Fruit fly (Drosophila melanogaster) whole organism, embryonic: ENCODE data around the gene lwr.

Experiments
- Bgb ChIP-seq: fragments of 200-800 bp; sonication (Bioruptor generic); IDR thresholded peaks from 2 replicates; pipeline ENCODE4 v1.3.6; 2022; ENCODE audit warnings: missing biosample characterization, missing genetic modification characterization; ENCODE audit not compliant: partially characterized antibody
- CG10209 ChIP-seq: fragments of 200-800 bp; sonication (Bioruptor generic); optimal IDR thresholded peaks from 3 replicates; lab custom pipeline; 2017; ENCODE audit warnings: missing biosample characterization, mild to moderate bottlenecking, missing genetic modification characterization, missing genetic modification reagents
- CG11093 ChIP-seq: fragments of 200-800 bp; sonication (Bioruptor generic); IDR thresholded peaks from 3 replicates; pipeline ENCODE4 v1.3.6; 2022; ENCODE audit warnings: missing biosample characterization, missing genetic modification characterization
- CG12155 ChIP-seq: fragments of 200-800 bp; sonication (Bioruptor generic); optimal IDR thresholded peaks from 3 replicates; lab custom pipeline; 2016; ENCODE audit warnings: missing biosample characterization, missing genetic modification characterization
- CG13624 ChIP-seq: fragments of 200-800 bp; sonication (Bioruptor generic); optimal IDR thresholded peaks from 2 replicates; lab custom pipeline; 2016; ENCODE audit warnings: missing biosample characterization, missing genetic modification characterization
- CG13775 ChIP-seq: fragments of 200-800 bp; sonication (Bioruptor generic); optimal IDR thresholded peaks from 3 replicates; lab custom pipeline; 2017; ENCODE audit warnings: missing biosample characterization, mild to moderate bottlenecking, missing genetic modification characterization
- CG14860 ChIP-seq: fragments of 200-800 bp; sonication (Bioruptor generic); IDR thresholded peaks from 3 replicates; pipeline ENCODE4 v1.3.6; 2022; ENCODE audit warnings: missing biosample characterization, missing genetic modification characterization; ENCODE audit not compliant: partially characterized antibody
- CG16815 ChIP-seq: fragments of 200-800 bp; sonication (Bioruptor generic); optimal IDR thresholded peaks from 3 replicates; lab custom pipeline; 2017; ENCODE audit warnings: missing biosample characterization, mild to moderate bottlenecking, missing genetic modification characterization
- CG30020 ChIP-seq: fragments of 200-800 bp; optimal IDR thresholded peaks from 2 replicates; lab custom pipeline; 2019; ENCODE audit warnings: missing biosample characterization, mild to moderate bottlenecking, missing genetic modification characterization, moderate library complexity
- CG4328 ChIP-seq: fragments of 200-800 bp; sonication (Bioruptor generic); optimal IDR thresholded peaks from 3 replicates; lab custom pipeline; 2017; ENCODE audit warnings: missing biosample characterization, missing genetic modification reagents, missing genetic modification characterization
- CG4404 ChIP-seq: fragments of 200-800 bp; sonication (Bioruptor generic); IDR thresholded peaks from 2 replicates; pipeline ENCODE4 v1.3.6; 2022; ENCODE audit warnings: missing biosample characterization, missing genetic modification characterization
- CG4854 ChIP-seq: fragments of 200-800 bp; sonication (Bioruptor generic); optimal IDR thresholded peaks from 2 replicates; lab custom pipeline; 2016; ENCODE audit warnings: missing biosample characterization, missing genetic modification characterization, inconsistent platforms
- CG5953 ChIP-seq: fragments of 200-800 bp; sonication (Bioruptor generic); IDR thresholded peaks from 2 replicates; pipeline ENCODE4 v1.3.6; 2022; ENCODE audit warnings: missing biosample characterization, missing genetic modification characterization
- CG6654 ChIP-seq: fragments of 200-800 bp; sonication (Bioruptor generic); optimal IDR thresholded peaks from 2 replicates; lab custom pipeline; 2017; ENCODE audit warnings: missing biosample characterization, mild to moderate bottlenecking, missing genetic modification characterization
- CG6683 ChIP-seq: fragments of 200-800 bp; sonication (Bioruptor generic); optimal IDR thresholded peaks from 2 replicates; lab custom pipeline; 2017; ENCODE audit warnings: missing biosample characterization, mild to moderate bottlenecking, missing genetic modification characterization, missing genetic modification reagents
- CG7786 ChIP-seq: fragments of 200-800 bp; sonication (Bioruptor generic); optimal IDR thresholded peaks from 2 replicates; lab custom pipeline; 2016; ENCODE audit warnings: missing biosample characterization, missing genetic modification characterization
- CG7963 ChIP-seq: fragments of 200-800 bp; sonication (Bioruptor generic); IDR thresholded peaks from 3 replicates; pipeline ENCODE4 v1.3.6; 2022; ENCODE audit warnings: missing biosample characterization, missing genetic modification characterization; ENCODE audit not compliant: partially characterized antibody
- CG9727 ChIP-seq: fragments of 200-800 bp; sonication (Bioruptor generic); optimal IDR thresholded peaks from 3 replicates; lab custom pipeline; 2017; ENCODE audit warnings: missing biosample characterization, mild to moderate bottlenecking, missing genetic modification characterization
- Camta ChIP-seq: fragments of 200-800 bp; sonication (Bioruptor generic); optimal IDR thresholded peaks from 2 replicates; lab custom pipeline; 2016; ENCODE audit warnings: missing biosample characterization, missing genetic modification characterization
- Chrac-16 ChIP-seq: fragments of 200-800 bp; sonication (Bioruptor generic); optimal IDR thresholded peaks from 3 replicates; lab custom pipeline; 2016; ENCODE audit warnings: missing biosample characterization, missing genetic modification characterization
- E2f1 ChIP-seq: fragments of 200-800 bp; sonication (Bioruptor generic); IDR thresholded peaks from 2 replicates; pipeline ENCODE4 v1.3.6; 2022; ENCODE audit warnings: missing biosample characterization, missing genetic modification characterization
- E2f2 ChIP-seq: fragments of 200-800 bp; sonication (Bioruptor generic); IDR thresholded peaks from 2 replicates; pipeline ENCODE4 v1.3.6; 2022; ENCODE audit warnings: missing biosample characterization, missing genetic modification characterization
- H2.0 ChIP-seq: fragments of 200-800 bp; sonication (Bioruptor generic); IDR thresholded peaks from 2 replicates; pipeline ENCODE4 v1.3.6; 2022; ENCODE audit warnings: missing biosample characterization, missing genetic modification characterization
- Hand ChIP-seq: fragments of 200-800 bp; sonication (Bioruptor generic); optimal IDR thresholded peaks from 2 replicates; lab custom pipeline; 2017; ENCODE audit warnings: mild to moderate bottlenecking, missing biosample characterization, missing genetic modification reagents, missing genetic modification characterization
- Lim3 ChIP-seq: fragments of 200-800 bp; sonication (Bioruptor generic); IDR thresholded peaks from 2 replicates; pipeline ENCODE4 v1.3.6; 2022; ENCODE audit warnings: missing biosample characterization, missing genetic modification characterization
- Nf-YC ChIP-seq: fragments of 200-800 bp; optimal IDR thresholded peaks from 3 replicates; lab custom pipeline; 2019; ENCODE audit warnings: missing biosample characterization, mild to moderate bottlenecking, missing genetic modification characterization, moderate library complexity
- Oaz ChIP-seq: fragments of 200-800 bp; sonication (Bioruptor generic); IDR thresholded peaks from 2 replicates; pipeline ENCODE4 v1.3.6; 2022; ENCODE audit warnings: missing biosample characterization, missing genetic modification characterization
- Poxn ChIP-seq: fragments of 200-800 bp; sonication (Bioruptor generic); IDR thresholded peaks from 2 replicates; pipeline ENCODE4 v1.3.6; 2022; ENCODE audit warnings: missing biosample characterization, missing genetic modification characterization
- Ptx1 ChIP-seq: fragments of 200-800 bp; sonication (Bioruptor generic); IDR thresholded peaks from 2 replicates; pipeline ENCODE4 v1.3.6; 2022; ENCODE audit warnings: missing biosample characterization, missing genetic modification characterization
- Sox100B ChIP-seq: fragments of 200-800 bp; sonication (Bioruptor generic); optimal IDR thresholded peaks from 3 replicates; lab custom pipeline; 2018; ENCODE audit warnings: missing biosample characterization, mild to moderate bottlenecking, missing genetic modification characterization
- Sry-β ChIP-seq: fragments of 200-800 bp; sonication (Bioruptor generic); optimal IDR thresholded peaks from 2 replicates; lab custom pipeline; 2018; ENCODE audit warnings: missing biosample characterization, mild to moderate bottlenecking, missing genetic modification characterization, moderate library complexity
- YL-1 ChIP-seq: fragments of 200-800 bp; sonication (Bioruptor generic); optimal IDR thresholded peaks from 3 replicates; lab custom pipeline; 2017; ENCODE audit warnings: missing biosample characterization, mild to moderate bottlenecking, missing genetic modification characterization
- chinmo ChIP-seq: fragments of 200-800 bp; sonication (Bioruptor generic); IDR thresholded peaks from 4 replicates; pipeline ENCODE4 v1.3.6; 2022; ENCODE audit warnings: missing biosample characterization, missing genetic modification characterization; ENCODE audit not compliant: partially characterized antibody
- dati ChIP-seq: fragments of 200-800 bp; sonication (Bioruptor generic); IDR thresholded peaks from 2 replicates; pipeline ENCODE4 v1.3.6; 2022; ENCODE audit warnings: missing biosample characterization, missing genetic modification characterization
- ems ChIP-seq: fragments of 200-800 bp; sonication (Bioruptor generic); optimal IDR thresholded peaks from 3 replicates; lab custom pipeline; 2016; ENCODE audit warnings: missing biosample characterization, missing genetic modification characterization
- exex ChIP-seq: fragments of 200-800 bp; sonication (Bioruptor generic); optimal IDR thresholded peaks from 4 replicates; lab custom pipeline; 2018; ENCODE audit warnings: missing biosample characterization, mild to moderate bottlenecking, missing genetic modification characterization, moderate library complexity
- fu2 ChIP-seq: fragments of 200-800 bp; sonication (Bioruptor generic); optimal IDR thresholded peaks from 2 replicates; lab custom pipeline; 2016; ENCODE audit warnings: missing biosample characterization, missing genetic modification characterization
- her ChIP-seq: fragments of 200-800 bp; sonication (Bioruptor generic); optimal IDR thresholded peaks from 2 replicates; lab custom pipeline; 2016; ENCODE audit warnings: missing biosample characterization, missing genetic modification characterization
- kay ChIP-seq: fragments of 200-800 bp; sonication (Bioruptor generic); optimal IDR thresholded peaks from 2 replicates; lab custom pipeline; 2016; ENCODE audit warnings: missing biosample characterization, missing genetic modification characterization
- lov ChIP-seq, 2 experiments: fragments of 200-800 bp in 1 of 2; fragments of >200 bp in 1 of 2; sonication (Bioruptor generic) in 1 of 2; IDR thresholded peaks in 1 of 2; optimal IDR thresholded peaks in 1 of 2; 2 replicates in 1 of 2; 3 replicates in 1 of 2; pipeline versions ENCODE4 v1.3.6 to Lab custom; 2017 to 2022; ENCODE audit warnings: missing biosample characterization in 1 of 2, missing genetic modification characterization in 1 of 2
- mirr ChIP-seq: fragments of 200-800 bp; sonication (Bioruptor generic); optimal IDR thresholded peaks from 3 replicates; lab custom pipeline; 2018; ENCODE audit warnings: missing biosample characterization, mild to moderate bottlenecking, missing genetic modification characterization
- pum ChIP-seq: fragments of 200-800 bp; sonication (Bioruptor generic); optimal IDR thresholded peaks from 2 replicates; lab custom pipeline; 2016; ENCODE audit warnings: missing biosample characterization, missing genetic modification characterization
- ranshi ChIP-seq: fragments of 200-800 bp; sonication (Bioruptor generic); IDR thresholded peaks from 2 replicates; pipeline ENCODE4 v1.3.6; 2022; ENCODE audit warnings: missing biosample characterization, missing genetic modification characterization
- scrt ChIP-seq: fragments of 200-800 bp; sonication (Bioruptor generic); optimal IDR thresholded peaks from 2 replicates; lab custom pipeline; 2018; ENCODE audit warnings: missing biosample characterization, mild to moderate bottlenecking, missing genetic modification characterization, moderate library complexity
- tap ChIP-seq: fragments of 200-800 bp; optimal IDR thresholded peaks from 3 replicates; lab custom pipeline; 2019; ENCODE audit warnings: missing biosample characterization, mild to moderate bottlenecking, missing genetic modification characterization, moderate library complexity
- tgo ChIP-seq: fragments of 200-800 bp; sonication (Bioruptor generic); IDR thresholded peaks from 3 replicates; pipeline ENCODE4 v1.3.6; 2022; ENCODE audit warnings: missing biosample characterization, missing genetic modification characterization
- ttk ChIP-seq: fragments of 200-800 bp; sonication (Bioruptor generic); IDR thresholded peaks from 2 replicates; pipeline ENCODE4 v2.1.2; 2022; ENCODE audit warnings: missing biosample characterization, missing genetic modification characterization
- zen2 ChIP-seq: fragments of 200-800 bp; sonication (Bioruptor generic); IDR thresholded peaks from 3 replicates; pipeline ENCODE4 v1.3.6; 2022; ENCODE audit warnings: missing biosample characterization, missing genetic modification characterization; ENCODE audit not compliant: partially characterized antibody
- zfh2 ChIP-seq: fragments of 200-800 bp; sonication (Bioruptor generic); optimal IDR thresholded peaks from 2 replicates; lab custom pipeline; 2016; ENCODE audit warnings: missing biosample characterization, missing genetic modification characterization

The lwr gene

dm6 chr2L:520331-521000 is 21.9 kb downstream of the lwr start (continued):
- TF ChIP-seq CG6683 (GFP tag; lab: Kevin White, UChicago) (peak; percentile 25), Oaz (peak; percentile 54), H2.0 (GFP tag; lab: Robert Waterston, UW) (peak; percentile 88), YL-1 (GFP tag; lab: Kevin White, UChicago) (peak; percentile 8), Nf-YC (no peak), chinmo (peak; percentile 70; the same call in 1 of the 4 replicates), kay (peak; percentile 70), ranshi (GFP tag; lab: Robert Waterston, UW) (peak; percentile 87), CG13775 (GFP tag; lab: Kevin White, UChicago) (peak; percentile 77), CG30020 (tag; lab: Kevin White, UChicago) (peak; percentile 56), CG9727 (GFP tag; lab: Kevin White, UChicago) (peak; percentile 90), E2f2 (GFP tag; lab: Robert Waterston, UW) (peak; percentile 57), Ptx1 (GFP tag; lab: Robert Waterston, UW) (peak; percentile 88), Camta (GFP tag; lab: Kevin White, UChicago) (peak; percentile 88), dati (GFP tag; lab: Robert Waterston, UW) (peak; percentile 56; the same call in 1 of the 2 replicates), scrt (GFP tag; lab: Kevin White, UChicago) (peak; percentile 35), E2f1 (GFP tag; lab: Robert Waterston, UW) (peak; percentile 81), CG7963 (GFP tag; lab: Robert Waterston, UW) (no peak), CG4404 (peak; percentile 46; the same call in 1 of the 2 replicates), ems (GFP tag; lab: Kevin White, UChicago) (peak; percentile 86), Chrac-16 (GFP tag; lab: Kevin White, UChicago) (peak; percentile 82), CG4328 (GFP tag; lab: Kevin White, UChicago) (no peak), pum (GFP tag; lab: Kevin White, UChicago) (peak; percentile 88), mirr (no peak), CG10209 (GFP tag; lab: Kevin White, UChicago) (peak; percentile 87), CG5953 (GFP tag; lab: Robert Waterston, UW) (peak; percentile 90), tgo (GFP tag; lab: Robert Waterston, UW) (peak; percentile 85), tap (peak; percentile 84), CG6654 (no peak), CG12155 (GFP tag; lab: Kevin White, UChicago) (peak; percentile 76), Sry-β (GFP tag; lab: Kevin White, UChicago) (no peak), CG4854 (peak; percentile 79), exex (tag; lab: Kevin White, UChicago) (no peak), zfh2 (GFP tag; lab: Kevin White, UChicago) (no peak), Bgb (GFP tag; lab: Robert Waterston, UW) (no peak), Sox100B (GFP tag; lab: Kevin White, UChicago) (peak; percentile 92), her (GFP tag; lab: Kevin White, UChicago) (peak; percentile 75), Hand (no peak), CG7786 (GFP tag; lab: Kevin White, UChicago) (peak; percentile 64), Poxn (0 out of 2 replicates have a peak, but pooled peaks have one; percentile 10), CG13624 (GFP tag; lab: Kevin White, UChicago) (peak; percentile 71), lov (optimal IDR thresholded peaks at IDR 0.05; lab: Kevin White, UChicago) (no peak), lov (GFP tag; IDR thresholded peaks at IDR 0.05; lab: Robert Waterston, UW) (peak; percentile 74; the same call in 2 of the 3 replicates), CG14860 (GFP tag; lab: Robert Waterston, UW) (no peak), fu2 (GFP tag; lab: Kevin White, UChicago) (peak; percentile 27), CG11093 (GFP tag; lab: Robert Waterston, UW) (peak; percentile 70; the same call in 2 of the 3 replicates), zen2 (GFP tag; lab: Robert Waterston, UW) (no peak), ttk (peak; percentile 90), Lim3 (GFP tag; lab: Robert Waterston, UW) (peak; percentile 65; the same call in 1 of the 2 replicates), CG16815 (GFP tag; lab: Kevin White, UChicago) (peak; percentile 73)
